5 worm cellular contexts compared by ENCODE assay signal in genomic region chrIII:5964058-5964632, ce11.
TF ChIP-seq lines count a peak whose summit lies in the region.

No protein-coding gene starts in this region.

TF ChIP-seq in whole organism, L1 larva, 84 proteins besides CTCF, POLR2A, EP300 and RAD21 (continues in another document):
- TF ChIP-seq elt-2 (tag; optimal IDR thresholded peaks at IDR 0.05; lab: Kevin White, UChicago) (no peak), lin-14 (GFP tag; optimal IDR thresholded peaks at IDR 0.05; lab: Kevin White, UChicago) (peak; percentile 40), nhr-85 (tag; lab: Kevin White, UChicago) (peak; percentile 72), blmp-1 (tag; optimal IDR thresholded peaks at IDR 0.05; lab: Kevin White, UChicago) (peak; percentile 91), hpl-2 (GFP tag; optimal IDR thresholded peaks at IDR 0.05; lab: Kevin White, UChicago) (no peak), mep-1 (tag; optimal IDR thresholded peaks at IDR 0.05; lab: Kevin White, UChicago) (no peak), efl-3 (GFP tag; optimal IDR thresholded peaks at IDR 0.05; lab: Kevin White, UChicago) (no peak), lsy-2 (tag; optimal IDR thresholded peaks at IDR 0.05; lab: Kevin White, UChicago) (peak in 1 of 2 experiments; percentile 24), ceh-88 (GFP tag; IDR thresholded peaks at IDR 0.05; lab: Robert Waterston, UW) (no peak), tlp-1 (tag; optimal IDR thresholded peaks at IDR 0.05; lab: Kevin White, UChicago) (no peak), mab-9 (GFP tag; IDR thresholded peaks at IDR 0.05; lab: Robert Waterston, UW) (no peak), ceh-82 (tag; optimal IDR thresholded peaks at IDR 0.05; lab: Kevin White, UChicago) (no peak), elt-3 (tag; optimal IDR thresholded peaks at IDR 0.05; lab: Kevin White, UChicago) (peak in 3 of 6 experiments; percentile 10 to 53 (median 11)), lin-15B (tag; optimal IDR thresholded peaks at IDR 0.05; lab: Kevin White, UChicago) (no peak), snu-23 (GFP tag; optimal IDR thresholded peaks at IDR 0.05; lab: Kevin White, UChicago) (peak; percentile 6), nhr-71 (tag; optimal IDR thresholded peaks at IDR 0.05; lab: Kevin White, UChicago) (peak; percentile 20), pag-3 (tag; optimal IDR thresholded peaks at IDR 0.05; lab: Kevin White, UChicago; ENCODE audit: borderline replicate concordance, insufficient read depth) (no peak), ztf-11 (tag; optimal IDR thresholded peaks at IDR 0.05; lab: Kevin White, UChicago) (no peak), nhr-20 (tag; optimal IDR thresholded peaks at IDR 0.05; lab: Kevin White, UChicago) (peak; percentile 9)

TF ChIP-seq in whole organism, L2 larva, 48 proteins besides CTCF, POLR2A, EP300 and RAD21 (continues in another document):
- no peak for TF ChIP-seq lin-11 (tag; optimal IDR thresholded peaks at IDR 0.05; lab: Kevin White, UChicago)
- no peak for TF ChIP-seq zag-1 (tag; optimal IDR thresholded peaks at IDR 0.05; lab: Kevin White, UChicago)
- TF ChIP-seq ztf-1 (GFP tag; conservative IDR thresholded peaks at IDR 0.05; lab: Robert Waterston, UW) = no peak
- no peak for TF ChIP-seq sem-4 (tag; optimal IDR thresholded peaks at IDR 0.05; lab: Kevin White, UChicago)
- TF ChIP-seq sma-3 (GFP tag; optimal IDR thresholded peaks at IDR 0.05; lab: Kevin White, UChicago) = no peak
- TF ChIP-seq ZK546.5 (tag; optimal IDR thresholded peaks at IDR 0.05; lab: Kevin White, UChicago) = no peak
- no peak for TF ChIP-seq crh-2 (tag; optimal IDR thresholded peaks at IDR 0.05; lab: Kevin White, UChicago)
- no peak for TF ChIP-seq unc-55 (GFP tag; optimal IDR thresholded peaks at IDR 0.05; lab: Kevin White, UChicago)
- TF ChIP-seq mab-5 (tag; optimal IDR thresholded peaks at IDR 0.05; lab: Kevin White, UChicago) = no peak
- no peak for TF ChIP-seq lin-13 (GFP tag; optimal IDR thresholded peaks at IDR 0.05; lab: Kevin White, UChicago)
- TF ChIP-seq nhr-129 (tag; optimal IDR thresholded peaks at IDR 0.05; lab: Kevin White, UChicago) = peak; percentile 6
- TF ChIP-seq F13H6.1 (tag; optimal IDR thresholded peaks at IDR 0.05; lab: Kevin White, UChicago) = peak; percentile 11
- TF ChIP-seq ceh-16 (tag; optimal IDR thresholded peaks at IDR 0.05; lab: Kevin White, UChicago) = peak; percentile 51
- no peak for TF ChIP-seq nhr-11 (tag; optimal IDR thresholded peaks at IDR 0.05; lab: Kevin White, UChicago)
- TF ChIP-seq lsy-2 (tag; optimal IDR thresholded peaks at IDR 0.05; lab: Kevin White, UChicago) = no peak
- TF ChIP-seq elt-1 (tag; optimal IDR thresholded peaks at IDR 0.05; lab: Kevin White, UChicago) = no peak
- no peak for TF ChIP-seq nhr-237 (tag; optimal IDR thresholded peaks at IDR 0.05; lab: Kevin White, UChicago)
- no peak for TF ChIP-seq nhr-77 (tag; optimal IDR thresholded peaks at IDR 0.05; lab: Kevin White, UChicago)
- no peak for TF ChIP-seq aly-2 (tag; optimal IDR thresholded peaks at IDR 0.05; lab: Kevin White, UChicago)
- TF ChIP-seq lin-39 (tag; optimal IDR thresholded peaks at IDR 0.05; lab: Kevin White, UChicago) = no peak

TF ChIP-seq in whole organism, L3 larva, 47 proteins besides CTCF, POLR2A, EP300 and RAD21:
- TF ChIP-seq pha-4 (tag; optimal IDR thresholded peaks at IDR 0.05; lab: Kevin White, UChicago) = peak; percentile 49
- TF ChIP-seq elt-3 (tag; optimal IDR thresholded peaks at IDR 0.05; lab: Kevin White, UChicago) = peak in 1 of 3 experiments; percentile 11
- no peak for TF ChIP-seq nhr-23 (tag; optimal IDR thresholded peaks at IDR 0.05; lab: Kevin White, UChicago)
- no peak for TF ChIP-seq unc-62 (GFP tag; optimal IDR thresholded peaks at IDR 0.05; lab: Kevin White, UChicago)
- TF ChIP-seq eor-1 (tag; optimal IDR thresholded peaks at IDR 0.05; lab: Kevin White, UChicago) = no peak
- no peak for TF ChIP-seq ceh-82 (tag; optimal IDR thresholded peaks at IDR 0.05; lab: Kevin White, UChicago)
- peak; percentile 54 for TF ChIP-seq elt-2 (tag; optimal IDR thresholded peaks at IDR 0.05; lab: Kevin White, UChicago)
- TF ChIP-seq nhr-25 (tag; optimal IDR thresholded peaks at IDR 0.05; lab: Kevin White, UChicago) = no peak
TF ChIP-seq in whole organism, L3 larva: peak in this region for 3.

TF ChIP-seq in whole organism, L4 larva, 104 proteins besides CTCF, POLR2A, EP300 and RAD21:
- TF ChIP-seq nhr-111 (GFP tag; optimal IDR thresholded peaks at IDR 0.05; lab: Kevin White, UChicago) (no peak), F37D6.2 (tag; optimal IDR thresholded peaks at IDR 0.05; lab: Kevin White, UChicago) (no peak), mdl-1 (tag; optimal IDR thresholded peaks at IDR 0.05; lab: Kevin White, UChicago) (no peak), zfp-2 (tag; optimal IDR thresholded peaks at IDR 0.05; lab: Kevin White, UChicago) (no peak), hlh-30 (tag; optimal IDR thresholded peaks at IDR 0.05; lab: Kevin White, UChicago; ENCODE audit: insufficient read depth) (peak; percentile 7), nhr-28 (tag; optimal IDR thresholded peaks at IDR 0.05; lab: Kevin White, UChicago) (peak; percentile 40), daf-12 (tag; optimal IDR thresholded peaks at IDR 0.05; lab: Kevin White, UChicago) (no peak), unc-62 (GFP tag; optimal IDR thresholded peaks at IDR 0.05 in 1 of 2; lab: Kevin White, UChicago) (peak in 1 of 2 experiments; percentile 63), unc-62 (tag; optimal IDR thresholded peaks at IDR 0.05; lab: Kevin White, UChicago) (no peak), mxl-3 (GFP tag; optimal IDR thresholded peaks at IDR 0.05; lab: Kevin White, UChicago) (peak; percentile 76), dmd-6 (GFP tag; IDR thresholded peaks at IDR 0.05; lab: Robert Waterston, UW) (peak; percentile 41; the same call in 1 of the 2 replicates), pqm-1 (tag; optimal IDR thresholded peaks at IDR 0.05; lab: Kevin White, UChicago) (peak; percentile 70), nhr-48 (tag; optimal IDR thresholded peaks at IDR 0.05; lab: Kevin White, UChicago) (no peak), hlh-11 (tag; optimal IDR thresholded peaks at IDR 0.05; lab: Kevin White, UChicago) (peak; percentile 48)
TF ChIP-seq in whole organism, L4 larva: peak in this region for 7.

TF ChIP-seq in whole organism, young adult, 124 proteins besides CTCF, POLR2A, EP300 and RAD21:
- TF ChIP-seq him-1 (tag; optimal IDR thresholded peaks at IDR 0.05; lab: Kevin White, UChicago) (no peak), egl-44 (GFP tag; IDR thresholded peaks at IDR 0.05; lab: Robert Waterston, UW) (no peak), nhr-80 (tag; optimal IDR thresholded peaks at IDR 0.05; lab: Kevin White, UChicago) (peak; percentile 79), efl-1 (GFP tag; optimal IDR thresholded peaks at IDR 0.05; lab: Kevin White, UChicago) (no peak), hmg-1.2 (GFP tag; IDR thresholded peaks at IDR 0.05; lab: Robert Waterston, UW) (peak; percentile 28; the same call in 1 of the 2 replicates), sea-2 (GFP tag; IDR thresholded peaks at IDR 0.05; lab: Robert Waterston, UW) (no peak), ceh-58 (GFP tag; IDR thresholded peaks at IDR 0.05; lab: Robert Waterston, UW) (no peak), fkh-3 (tag; optimal IDR thresholded peaks at IDR 0.05; lab: Kevin White, UChicago) (no peak), snpc-1.3 (tag; optimal IDR thresholded peaks at IDR 0.05; lab: Kevin White, UChicago; ENCODE audit: insufficient read depth) (no peak), madf-8 (GFP tag; conservative IDR thresholded peaks at IDR 0.05; lab: Robert Waterston, UW) (no peak), nhr-27 (tag; optimal IDR thresholded peaks at IDR 0.05; lab: Kevin White, UChicago) (no peak), Y53F4B.3 (GFP tag; IDR thresholded peaks at IDR 0.05; lab: Robert Waterston, UW) (no peak), ztf-18 (tag; optimal IDR thresholded peaks at IDR 0.05; lab: Kevin White, UChicago) (no peak), Y56A3A.18 (GFP tag; IDR thresholded peaks at IDR 0.05; lab: Robert Waterston, UW) (no peak), K11D2.4 (GFP tag; IDR thresholded peaks at IDR 0.05; lab: Robert Waterston, UW) (no peak)
